Worm (Caenorhabditis elegans): ENCODE data around the gene abhd-5.2.

The abhd-5.2 gene

ce11 chrV:4885372-4885771 lies 40.9 kb downstream of the abhd-5.2 start, which contains the start of gene T19H12.3:
T19H12.3 (plus strand) TSS chrV:4885672.
- TF ChIP-seq blmp-1 (tag; optimal IDR thresholded peaks at IDR 0.05) (no peak), snu-23 (GFP tag; optimal IDR thresholded peaks at IDR 0.05) (no peak), mef-2 (tag; optimal IDR thresholded peaks at IDR 0.05) (no peak), ztf-4 (tag; optimal IDR thresholded peaks at IDR 0.05) (no peak), C04F5.9 (tag; optimal IDR thresholded peaks at IDR 0.05) (no peak), rnt-1 (tag; optimal IDR thresholded peaks at IDR 0.05) (no peak), ama-1 (optimal IDR thresholded peaks at IDR 0.05) (no peak), fkh-8 (tag; optimal IDR thresholded peaks at IDR 0.05) (no peak), lin-35 (GFP tag; optimal IDR thresholded peaks at IDR 0.05) (no peak), nhr-90 (tag; optimal IDR thresholded peaks at IDR 0.05; ENCODE audit: poor library complexity) (no peak), grh-1 (GFP tag; IDR thresholded peaks at IDR 0.05) (no peak), aly-2 (tag; optimal IDR thresholded peaks at IDR 0.05) (no peak), aha-1 (tag; optimal IDR thresholded peaks at IDR 0.05) (no peak), ceh-63 (GFP tag; optimal IDR thresholded peaks at IDR 0.05) (no peak), nhr-85 (tag) (no peak), tlp-1 (tag; optimal IDR thresholded peaks at IDR 0.05) (no peak), nhr-47 (tag; optimal IDR thresholded peaks at IDR 0.05) (no peak)

ce11 chrV:4889477-4889876 lies 45.0 kb downstream of the abhd-5.2 start, which contains the start of gene ugt-12:
ugt-12 (minus strand) TSS chrV:4889629.
- no peak for TF ChIP-seq egl-13 (tag; optimal IDR thresholded peaks at IDR 0.05)
- peak in 2 of 6 experiments; percentile 10 to 37 for TF ChIP-seq elt-3 (tag; optimal IDR thresholded peaks at IDR 0.05)
- TF ChIP-seq sox-4 (tag; optimal IDR thresholded peaks at IDR 0.05) = no peak
- peak; percentile 48 for TF ChIP-seq nhr-71 (tag; optimal IDR thresholded peaks at IDR 0.05)
- peak in 1 of 2 experiments; percentile 34 for TF ChIP-seq lin-35 (GFP tag; optimal IDR thresholded peaks at IDR 0.05)
- no peak for TF ChIP-seq tbx-2 (tag; optimal IDR thresholded peaks at IDR 0.05)
- TF ChIP-seq snu-23 (GFP tag; optimal IDR thresholded peaks at IDR 0.05) = peak; percentile 26
- no peak for TF ChIP-seq zip-4 (GFP tag; optimal IDR thresholded peaks at IDR 0.05)
- TF ChIP-seq unc-30 (tag; optimal IDR thresholded peaks at IDR 0.05) = no peak
- peak; percentile 74 for TF ChIP-seq nhr-85 (tag)
- peak; percentile 61 for TF ChIP-seq lin-14 (GFP tag; optimal IDR thresholded peaks at IDR 0.05)
- peak; percentile 52 for TF ChIP-seq nhr-20 (tag; optimal IDR thresholded peaks at IDR 0.05)
- TF ChIP-seq elt-2 (tag; optimal IDR thresholded peaks at IDR 0.05) = peak; percentile 49
- TF ChIP-seq hpl-2 (GFP tag; optimal IDR thresholded peaks at IDR 0.05) = no peak
- no peak for TF ChIP-seq vab-15 (tag; optimal IDR thresholded peaks at IDR 0.05)

- TF ChIP-seq blmp-1 (tag; optimal IDR thresholded peaks at IDR 0.05) (peak; percentile 22), lsy-2 (tag; optimal IDR thresholded peaks at IDR 0.05) (peak in 1 of 2 experiments; percentile 57), sptf-1 (tag; optimal IDR thresholded peaks at IDR 0.05) (no peak)
Measured at ce11 chrV:4889976-4890479, 45.5 kb downstream of the abhd-5.2 start, which contains the start of gene T19H12.2. T19H12.2 (plus strand) TSS chrV:4890429.

- TF ChIP-seq lir-3 (tag; optimal IDR thresholded peaks at IDR 0.05; ENCODE audit: poor library complexity) = no peak
- no peak for TF ChIP-seq efl-1 (optimal IDR thresholded peaks at IDR 0.05)
- peak in 1 of 2 experiments; percentile 15 for TF ChIP-seq efl-1 (GFP tag; optimal IDR thresholded peaks at IDR 0.05 in 1 of 2)
Measured at ce11 chrV:4890781-4891180, 46.3 kb downstream of the abhd-5.2 start.

ce11 chrV:4891305-4891704 lies 46.8 kb downstream of the abhd-5.2 start:
- no peak for TF ChIP-seq pag-3 (tag; optimal IDR thresholded peaks at IDR 0.05; ENCODE audit: borderline replicate concordance, insufficient read depth)
- no peak for TF ChIP-seq lin-35 (GFP tag; optimal IDR thresholded peaks at IDR 0.05)
- TF ChIP-seq unc-98 (GFP tag; IDR thresholded peaks at IDR 0.05) = no peak
- TF ChIP-seq efl-1 (optimal IDR thresholded peaks at IDR 0.05) = no peak
- TF ChIP-seq efl-1 (GFP tag; optimal IDR thresholded peaks at IDR 0.05 in 1 of 2) = no peak
- no peak for TF ChIP-seq unc-62 (GFP tag; optimal IDR thresholded peaks at IDR 0.05)
- TF ChIP-seq elt-3 (tag; optimal IDR thresholded peaks at IDR 0.05) = no peak
- no peak for TF ChIP-seq unc-130 (tag; optimal IDR thresholded peaks at IDR 0.05)
- TF ChIP-seq pqm-1 (tag; optimal IDR thresholded peaks at IDR 0.05) = no peak
- no peak for TF ChIP-seq efl-3 (GFP tag; optimal IDR thresholded peaks at IDR 0.05)
- no peak for TF ChIP-seq ceh-90 (tag; optimal IDR thresholded peaks at IDR 0.05)
- no peak for TF ChIP-seq ets-5 (GFP tag; IDR thresholded peaks at IDR 0.05)
- no peak for TF ChIP-seq mef-2 (tag; optimal IDR thresholded peaks at IDR 0.05)
- no peak for TF ChIP-seq Y116A8C.19 (tag; optimal IDR thresholded peaks at IDR 0.05; ENCODE audit: borderline replicate concordance)
- TF ChIP-seq irx-1 (tag; optimal IDR thresholded peaks at IDR 0.05) = no peak
- TF ChIP-seq vab-15 (tag; optimal IDR thresholded peaks at IDR 0.05) = no peak
- no peak for TF ChIP-seq C34B4.2 (tag; optimal IDR thresholded peaks at IDR 0.05)

All from whole organism, L1 larva.